Fruit fly (Drosophila melanogaster) whole organism, adult: ENCODE results near the gene Mekk1.

Experiments
- CG11617 ChIP-seq: fragments of 200-800 bp; sonication (Bioruptor generic); optimal IDR thresholded peaks from 2 replicates; lab custom pipeline; 2017; ENCODE audit warnings: mild to moderate bottlenecking, missing biosample characterization, missing genetic modification reagents, missing genetic modification characterization
- CG12768 ChIP-seq: fragments of 200-800 bp; sonication (Bioruptor generic); optimal IDR thresholded peaks from 2 replicates; lab custom pipeline; 2017; ENCODE audit warnings: missing biosample characterization, missing genetic modification characterization, mild to moderate bottlenecking, moderate library complexity, missing genetic modification reagents
- CG14711 ChIP-seq: fragments of 200-800 bp; sonication (Bioruptor generic); optimal IDR thresholded peaks from 2 replicates; lab custom pipeline; 2018; ENCODE audit warnings: missing biosample characterization, mild to moderate bottlenecking, missing genetic modification characterization, moderate library complexity
- CG1620 ChIP-seq: fragments of 200-800 bp; sonication (Bioruptor generic); optimal IDR thresholded peaks from 2 replicates; lab custom pipeline; 2016; ENCODE audit warnings: missing biosample characterization, missing genetic modification characterization
- CG33017 ChIP-seq: fragments of 200-800 bp; sonication (Bioruptor generic); optimal IDR thresholded peaks from 2 replicates; lab custom pipeline; 2018; ENCODE audit warnings: missing biosample characterization, mild to moderate bottlenecking, missing genetic modification characterization, moderate library complexity
- CG5204 ChIP-seq: fragments of 200-800 bp; sonication (Bioruptor generic); optimal IDR thresholded peaks from 2 replicates; lab custom pipeline; 2016; ENCODE audit warnings: missing biosample characterization, missing genetic modification characterization
- CG7045 ChIP-seq: fragments of 200-800 bp; sonication (Bioruptor generic); optimal IDR thresholded peaks from 2 replicates; lab custom pipeline; 2017; ENCODE audit warnings: missing biosample characterization, mild to moderate bottlenecking, missing genetic modification characterization
- CG7101 ChIP-seq: fragments of 200-800 bp; sonication (Bioruptor generic); optimal IDR thresholded peaks from 2 replicates; lab custom pipeline; 2018; ENCODE audit warnings: missing biosample characterization, mild to moderate bottlenecking, missing genetic modification characterization, moderate library complexity
- Clk ChIP-seq: fragments of 200-800 bp; sonication (Bioruptor generic); optimal IDR thresholded peaks from 2 replicates; lab custom pipeline; 2017; ENCODE audit warnings: missing biosample characterization, missing genetic modification characterization
- Crg-1 ChIP-seq: fragments of 200-800 bp; sonication (Bioruptor generic); optimal IDR thresholded peaks from 2 replicates; lab custom pipeline; 2016; ENCODE audit warnings: missing biosample characterization, missing genetic modification characterization
- Hr96 ChIP-seq: fragments of 200-800 bp; sonication (Bioruptor generic); optimal IDR thresholded peaks from 2 replicates; lab custom pipeline; 2016; ENCODE audit warnings: missing biosample characterization, missing genetic modification characterization
- Mnt ChIP-seq: fragments of 200-800 bp; sonication (Bioruptor generic); optimal IDR thresholded peaks from 2 replicates; lab custom pipeline; 2016; ENCODE audit warnings: missing biosample characterization, mild to moderate bottlenecking, missing genetic modification characterization
- bab1 ChIP-seq: fragments of 200-800 bp; sonication (Bioruptor generic); optimal IDR thresholded peaks from 3 replicates; lab custom pipeline; 2019; ENCODE audit warnings: missing biosample characterization, mild to moderate bottlenecking, missing genetic modification characterization, moderate library complexity
- cic ChIP-seq: fragments of 200-800 bp; sonication (Bioruptor generic); optimal IDR thresholded peaks from 2 replicates; lab custom pipeline; 2017; ENCODE audit warnings: missing biosample characterization, mild to moderate bottlenecking, missing genetic modification characterization, moderate library complexity
- cnc ChIP-seq, 2 experiments: fragments of >200 bp; optimal IDR thresholded peaks; 2 replicates each; lab custom pipeline; 2017
- kay ChIP-seq: fragments of 200-800 bp; sonication (Bioruptor generic); peaks from one replicate; lab custom pipeline; 2016; ENCODE audit warnings: missing biosample characterization, missing genetic modification characterization, borderline replicate concordance
- ovo ChIP-seq: fragments of 200-800 bp; sonication (Bioruptor generic); optimal IDR thresholded peaks from 2 replicates; lab custom pipeline; 2016; ENCODE audit warnings: missing biosample characterization, missing genetic modification characterization
- pad ChIP-seq: fragments of 200-800 bp; sonication (Bioruptor generic); optimal IDR thresholded peaks from 3 replicates; lab custom pipeline; 2017; ENCODE audit warnings: missing biosample characterization, missing genetic modification characterization, mild to moderate bottlenecking, moderate library complexity, missing genetic modification reagents
- tj ChIP-seq: fragments of 200-800 bp; sonication (Bioruptor generic); optimal IDR thresholded peaks from 3 replicates; lab custom pipeline; 2017; ENCODE audit warnings: missing biosample characterization, mild to moderate bottlenecking, missing genetic modification characterization, moderate library complexity
- toe ChIP-seq: fragments of 200-800 bp; sonication (Bioruptor generic); optimal IDR thresholded peaks from 2 replicates; lab custom pipeline; 2016; ENCODE audit warnings: missing biosample characterization, missing genetic modification characterization

Mekk1 gene

DNA sequence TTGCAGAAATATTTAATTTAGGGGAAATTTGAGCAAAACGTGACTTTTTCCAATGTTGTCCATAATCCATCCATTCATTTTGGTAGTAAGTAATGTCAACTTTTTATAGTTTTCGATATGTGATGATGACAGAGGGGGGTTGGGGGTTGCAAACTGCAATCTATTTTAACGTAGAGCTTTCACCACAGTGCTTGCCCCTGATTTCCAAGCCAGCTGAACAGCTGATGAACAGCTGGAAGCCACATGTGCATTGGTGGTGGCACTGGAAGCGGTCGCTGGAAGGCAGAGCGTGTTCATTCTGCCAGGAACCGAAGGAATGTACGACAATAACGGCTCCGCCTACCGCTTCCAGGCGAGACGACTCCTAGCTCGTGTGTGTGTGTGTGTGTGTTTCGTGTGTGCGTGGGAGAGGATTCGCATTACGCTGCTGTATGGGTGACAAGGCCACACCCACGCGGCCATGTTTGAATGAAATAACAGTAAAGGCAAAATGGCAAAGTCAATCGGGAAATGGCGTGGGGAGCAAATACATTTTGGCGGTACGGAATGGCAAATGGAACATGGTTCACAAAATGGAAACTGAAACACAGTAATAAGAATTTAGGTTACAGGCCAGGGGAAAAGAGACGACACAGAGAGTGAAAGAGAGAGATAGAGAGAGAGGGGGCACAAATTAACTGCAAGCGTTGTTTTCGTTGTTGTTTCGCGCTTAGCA is 44.4 kb downstream of the Mekk1 start:
- TF ChIP-seq pad (GFP tag; lab: Kevin White, UChicago) (peak; percentile 93), CG33017 (no peak), Mnt (GFP tag; lab: Kevin White, UChicago) (no peak), Clk (GFP tag; lab: Kevin White, UChicago) (no peak), ovo (GFP tag; lab: Kevin White, UChicago) (no peak), CG7101 (no peak)

DNA sequence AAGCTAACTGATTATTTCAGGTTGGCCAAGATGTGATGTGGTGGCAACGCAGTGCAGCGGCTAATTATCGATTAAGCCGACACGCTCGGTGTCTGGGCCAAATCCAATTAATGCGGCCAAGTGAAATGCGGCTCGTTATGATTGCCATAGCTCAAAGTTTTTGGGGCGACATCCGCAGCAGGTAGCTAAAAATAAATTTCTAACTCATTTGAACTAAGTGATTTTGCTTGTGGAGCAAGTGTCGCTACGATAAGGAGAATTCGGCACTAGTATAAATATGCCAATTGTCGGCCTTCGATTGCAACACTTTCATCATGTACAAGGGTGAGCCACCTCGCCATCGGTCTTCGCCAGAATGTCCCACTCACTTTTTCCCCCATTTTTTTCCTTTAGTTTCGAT is 48.4 kb downstream of the Mekk1 start, which contains the start of gene CG34282:
Gene CG34282, plus strand, starts transcription at position 301 of the 400 bp plus-strand sequence.
- TF ChIP-seq ovo (GFP tag; lab: Kevin White, UChicago) (no peak), Mnt (GFP tag; lab: Kevin White, UChicago) (no peak), cic (GFP tag; lab: Kevin White, UChicago) (no peak), tj (GFP tag; lab: Kevin White, UChicago) (no peak), pad (GFP tag; lab: Kevin White, UChicago) (no peak), CG11617 (no peak), CG5204 (no peak), CG12768 (GFP tag; lab: Kevin White, UChicago) (no peak), CG33017 (no peak), CG1620 (GFP tag; lab: Kevin White, UChicago) (no peak), Clk (GFP tag; lab: Kevin White, UChicago) (no peak), cnc (optimal IDR thresholded peaks at IDR 0.05; lab: Kevin White, UChicago) (no peak), CG7101 (no peak), bab1 (no peak), Crg-1 (GFP tag; lab: Kevin White, UChicago) (no peak), kay (GFP tag; lab: Kevin White, UChicago) (no peak), CG7045 (GFP tag; lab: Kevin White, UChicago) (no peak)

DNA sequence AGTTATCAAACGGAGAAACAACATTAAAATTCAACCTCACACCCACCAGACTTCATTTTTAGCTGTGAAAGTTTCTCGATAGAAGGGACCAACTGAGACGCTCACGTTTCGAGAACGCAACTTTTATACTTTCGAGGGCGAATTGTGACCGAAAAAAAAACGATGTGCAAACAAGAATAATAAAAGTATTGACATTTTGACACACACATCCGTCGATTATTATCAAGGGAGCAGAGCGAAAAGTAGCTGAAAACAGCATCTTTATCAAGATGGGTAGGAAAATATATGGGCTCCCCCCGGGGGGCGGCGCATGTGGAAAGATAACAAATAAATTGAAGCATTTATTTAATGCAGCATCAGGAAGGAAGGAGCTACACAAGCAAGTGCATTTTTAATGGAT is 49.8 kb downstream of the Mekk1 start, which contains the start of gene CG14300:
Gene CG14300, minus strand, starts transcription at position 101 of the 400 bp plus-strand sequence.
- no peak for TF ChIP-seq Mnt (GFP tag; lab: Kevin White, UChicago)
- no peak for TF ChIP-seq cnc (optimal IDR thresholded peaks at IDR 0.05; lab: Kevin White, UChicago)
- TF ChIP-seq toe (GFP tag; lab: Kevin White, UChicago), result no peak
- no peak for TF ChIP-seq CG11617
- TF ChIP-seq CG5204, result no peak
- TF ChIP-seq bab1, result no peak
- no peak for TF ChIP-seq Crg-1 (GFP tag; lab: Kevin White, UChicago)
- TF ChIP-seq CG7045 (GFP tag; lab: Kevin White, UChicago), result no peak
- TF ChIP-seq kay (GFP tag; lab: Kevin White, UChicago), result no peak
- TF ChIP-seq CG14711, result no peak
- TF ChIP-seq Hr96 (GFP tag; lab: Kevin White, UChicago), result no peak
- TF ChIP-seq Clk (GFP tag; lab: Kevin White, UChicago), result no peak
- no peak for TF ChIP-seq tj (GFP tag; lab: Kevin White, UChicago)
- no peak for TF ChIP-seq CG1620 (GFP tag; lab: Kevin White, UChicago)
- no peak for TF ChIP-seq ovo (GFP tag; lab: Kevin White, UChicago)
- no peak for TF ChIP-seq CG12768 (GFP tag; lab: Kevin White, UChicago)
- TF ChIP-seq CG33017, result no peak
- no peak for TF ChIP-seq cic (GFP tag; lab: Kevin White, UChicago)

DNA sequence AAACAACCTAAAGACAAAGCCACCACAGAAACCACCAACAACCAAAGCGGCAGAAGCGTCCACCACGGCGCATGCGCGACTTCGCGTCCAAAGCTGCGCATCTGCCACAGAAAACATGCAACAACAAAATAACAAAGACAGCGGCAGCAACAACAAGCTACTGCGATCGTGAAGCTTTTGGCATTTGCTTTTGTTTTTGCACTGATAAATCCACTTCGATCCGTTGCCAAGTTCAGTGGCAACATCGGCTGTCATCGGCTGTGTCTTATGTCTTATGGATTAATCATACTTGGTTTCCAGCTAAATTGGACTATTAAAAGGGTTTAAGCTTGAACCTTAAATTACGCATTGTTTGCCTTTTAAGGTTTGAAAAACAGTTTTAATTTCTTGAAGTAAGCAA is 50.8 kb downstream of the Mekk1 start, which contains the start of gene Muc91C:
Gene Muc91C, minus strand, starts transcription at position 101 of the 400 bp plus-strand sequence.
- TF ChIP-seq Hr96 (GFP tag; lab: Kevin White, UChicago), result no peak
- no peak for TF ChIP-seq CG5204
- no peak for TF ChIP-seq kay (GFP tag; lab: Kevin White, UChicago)
- no peak for TF ChIP-seq Clk (GFP tag; lab: Kevin White, UChicago)
- no peak for TF ChIP-seq pad (GFP tag; lab: Kevin White, UChicago)
